Worm (Caenorhabditis elegans) whole organism, late embryonic: ENCODE measurements around the gene F18E9.3.

ENCODE experiments used
- C08G9.2 ChIP-seq: sonication (generic microtip); optimal IDR thresholded peaks from 2 replicates; lab custom pipeline; 2016; ENCODE audit warnings: mild to moderate bottlenecking, missing genetic modification characterization, moderate library complexity, missing compliant biosample characterization
- C38D4.7 ChIP-seq: fragments of 200-800 bp; sonication (Bioruptor generic); optimal IDR thresholded peaks from 2 replicates; lab custom pipeline; 2018; ENCODE audit warnings: mild to moderate bottlenecking, missing genetic modification characterization, moderate library complexity, missing compliant biosample characterization
- K02D7.2 ChIP-seq: sonication (generic microtip); optimal IDR thresholded peaks from 2 replicates; lab custom pipeline; 2017; ENCODE audit warnings: mild to moderate bottlenecking, missing genetic modification characterization, missing compliant biosample characterization
- T23F11.4 ChIP-seq: fragments of 200-800 bp; sonication (Bioruptor generic); optimal IDR thresholded peaks from 2 replicates; lab custom pipeline; 2018; ENCODE audit warnings: mild to moderate bottlenecking, missing genetic modification characterization, missing compliant biosample characterization
- Y22D7AL.16 ChIP-seq: sonication (generic microtip); optimal IDR thresholded peaks from 2 replicates; lab custom pipeline; 2016; ENCODE audit warnings: missing genetic modification characterization, missing compliant biosample characterization
- ama-1 ChIP-seq: fragments of 150-350 bp; optimal IDR thresholded peaks from 2 replicates; lab custom pipeline; 2014
- ceh-14 ChIP-seq: sonication (generic microtip); optimal IDR thresholded peaks from 2 replicates; lab custom pipeline; 2016; ENCODE audit warnings: missing genotype, missing genetic modification characterization, missing compliant biosample characterization
- ceh-18 ChIP-seq: sonication (generic microtip); optimal IDR thresholded peaks from 2 replicates; lab custom pipeline; 2016; ENCODE audit warnings: missing genetic modification characterization, missing compliant biosample characterization
- ceh-19 ChIP-seq: fragments of 200-800 bp; sonication (Bioruptor generic); optimal IDR thresholded peaks from 2 replicates; lab custom pipeline; 2018; ENCODE audit warnings: mild to moderate bottlenecking, missing genetic modification characterization, missing compliant biosample characterization
- ceh-2 ChIP-seq: sonication (generic microtip); optimal IDR thresholded peaks from 2 replicates; lab custom pipeline; 2016; ENCODE audit warnings: missing genotype, missing genetic modification characterization, missing compliant biosample characterization
- ceh-22 ChIP-seq: sonication (generic microtip); optimal IDR thresholded peaks from 2 replicates; lab custom pipeline; 2017; ENCODE audit warnings: missing biosample characterization, missing genetic modification characterization
- ceh-24 ChIP-seq: sonication (generic microtip); optimal IDR thresholded peaks from 2 replicates; lab custom pipeline; 2016; ENCODE audit warnings: mild to moderate bottlenecking, missing genetic modification characterization, missing compliant biosample characterization
- ceh-30 ChIP-seq: fragments of 150-350 bp; optimal IDR thresholded peaks from 2 replicates; lab custom pipeline; 2014; ENCODE audit warnings: missing biosample characterization, missing genetic modification characterization
- ceh-34 ChIP-seq: sonication (generic microtip); optimal IDR thresholded peaks from 2 replicates; lab custom pipeline; 2016; ENCODE audit warnings: mild to moderate bottlenecking, missing genetic modification characterization, missing compliant biosample characterization
- ceh-45 ChIP-seq: fragments of 200-800 bp; sonication (Bioruptor generic); IDR thresholded peaks from 2 replicates; pipeline ENCODE4 v1.3.6; 2022; ENCODE audit warnings: missing genetic modification reagents, missing genetic modification characterization, missing compliant biosample characterization
- ceh-48 ChIP-seq: sonication (generic microtip); optimal IDR thresholded peaks from 2 replicates; lab custom pipeline; 2016; ENCODE audit warnings: missing genetic modification characterization, inconsistent platforms, missing compliant biosample characterization
- ceh-6 ChIP-seq: fragments of 200-800 bp; sonication (Bioruptor generic); optimal IDR thresholded peaks from 2 replicates; lab custom pipeline; 2018; ENCODE audit warnings: mild to moderate bottlenecking, missing genetic modification characterization, missing compliant biosample characterization
- ceh-9 ChIP-seq: sonication (generic microtip); optimal IDR thresholded peaks from 2 replicates; lab custom pipeline; 2016; ENCODE audit warnings: mild to moderate bottlenecking, missing genetic modification characterization, inconsistent platforms, missing compliant biosample characterization
- che-1 ChIP-seq: sonication (generic microtip); optimal IDR thresholded peaks from 2 replicates; lab custom pipeline; 2016; ENCODE audit warnings: mild to moderate bottlenecking, missing genetic modification characterization, missing compliant biosample characterization
- dmd-4 ChIP-seq: sonication (generic microtip); optimal IDR thresholded peaks from 2 replicates; lab custom pipeline; 2016; ENCODE audit warnings: borderline replicate concordance, missing genetic modification characterization, missing compliant biosample characterization
- elt-2 ChIP-seq: sonication (generic microtip); optimal IDR thresholded peaks from 2 replicates; lab custom pipeline; 2016; ENCODE audit warnings: missing genetic modification reagents, missing genetic modification characterization, missing compliant biosample characterization
- elt-4 ChIP-seq: sonication (generic microtip); optimal IDR thresholded peaks from 2 replicates; lab custom pipeline; 2016; ENCODE audit warnings: missing genetic modification characterization, missing compliant biosample characterization
- ets-4 ChIP-seq: sonication (generic microtip); optimal IDR thresholded peaks from 2 replicates; lab custom pipeline; 2016; ENCODE audit warnings: missing genetic modification characterization, missing compliant biosample characterization
- fax-1 ChIP-seq: sonication (generic microtip); optimal IDR thresholded peaks from 2 replicates; lab custom pipeline; 2016; ENCODE audit warnings: missing genotype, missing genetic modification characterization, missing compliant biosample characterization
- fkh-10 ChIP-seq: fragments of 150-350 bp; optimal IDR thresholded peaks from 2 replicates; lab custom pipeline; 2014; ENCODE audit warnings: missing biosample characterization, missing genetic modification reagents, missing genetic modification characterization
- gmeb-2 ChIP-seq: sonication (generic microtip); optimal IDR thresholded peaks from 2 replicates; lab custom pipeline; 2016; ENCODE audit warnings: missing genetic modification characterization, inconsistent platforms, missing compliant biosample characterization
- hlh-13 ChIP-seq: fragments of 200-800 bp; sonication (Bioruptor generic); optimal IDR thresholded peaks from 2 replicates; lab custom pipeline; 2018; ENCODE audit warnings: mild to moderate bottlenecking, missing genetic modification characterization, missing compliant biosample characterization
- hlh-15 ChIP-seq: sonication (generic microtip); optimal IDR thresholded peaks from 2 replicates; lab custom pipeline; 2016; ENCODE audit warnings: missing genetic modification characterization, missing compliant biosample characterization
- hlh-6 ChIP-seq: sonication (generic microtip); optimal IDR thresholded peaks from 2 replicates; lab custom pipeline; 2016; ENCODE audit warnings: missing genotype, missing genetic modification characterization, missing compliant biosample characterization
- madf-2 ChIP-seq: sonication (generic microtip); optimal IDR thresholded peaks from 2 replicates; lab custom pipeline; 2017; ENCODE audit warnings: missing genetic modification characterization, missing compliant biosample characterization
- mec-3 ChIP-seq: sonication (generic microtip); optimal IDR thresholded peaks from 2 replicates; lab custom pipeline; 2016; ENCODE audit warnings: borderline replicate concordance, missing genetic modification characterization, missing compliant biosample characterization
- nhr-11 ChIP-seq: fragments of 150-350 bp; optimal IDR thresholded peaks from 2 replicates; lab custom pipeline; 2014; ENCODE audit warnings: missing biosample characterization, missing genetic modification characterization
- nhr-232 ChIP-seq: sonication (generic microtip); optimal IDR thresholded peaks from 2 replicates; lab custom pipeline; 2016; ENCODE audit warnings: missing genetic modification characterization, missing compliant biosample characterization
- npax-4 ChIP-seq: sonication (generic microtip); optimal IDR thresholded peaks from 2 replicates; lab custom pipeline; 2016; ENCODE audit warnings: missing genetic modification characterization, missing compliant biosample characterization
- pag-3 ChIP-seq: sonication (generic microtip); optimal IDR thresholded peaks from 2 replicates; lab custom pipeline; 2016; ENCODE audit warnings: missing compliant biosample characterization, missing genetic modification characterization, borderline replicate concordance
- pha-2 ChIP-seq: sonication (generic microtip); optimal IDR thresholded peaks from 2 replicates; lab custom pipeline; 2017; ENCODE audit warnings: mild to moderate bottlenecking, missing genetic modification characterization, missing compliant biosample characterization
- pha-4 ChIP-seq: fragments of 150-350 bp; optimal IDR thresholded peaks from 2 replicates; lab custom pipeline; 2018; ENCODE audit warnings: missing biosample characterization, missing genetic modification reagents, missing genetic modification characterization
- pqm-1 ChIP-seq: sonication (generic microtip); optimal IDR thresholded peaks from 2 replicates; lab custom pipeline; 2016; ENCODE audit warnings: missing genetic modification characterization, missing compliant biosample characterization
- pros-1 ChIP-seq: fragments of 150-350 bp; optimal IDR thresholded peaks from 2 replicates; lab custom pipeline; 2014; ENCODE audit warnings: missing biosample characterization, missing genetic modification reagents, missing genetic modification characterization
- ref-2 ChIP-seq: sonication (generic microtip); optimal IDR thresholded peaks from 2 replicates; lab custom pipeline; 2016; ENCODE audit warnings: missing genetic modification characterization, missing compliant biosample characterization
- sdc-2 ChIP-seq: sonication (generic microtip); optimal IDR thresholded peaks from 2 replicates; lab custom pipeline; 2016; ENCODE audit warnings: missing genotype, missing genetic modification characterization, missing compliant biosample characterization
- tbx-7 ChIP-seq: sonication (generic microtip); optimal IDR thresholded peaks from 2 replicates; lab custom pipeline; 2016; ENCODE audit warnings: missing genotype, missing genetic modification characterization, missing compliant biosample characterization
- ttx-3 ChIP-seq: sonication (generic microtip); optimal IDR thresholded peaks from 2 replicates; lab custom pipeline; 2016; ENCODE audit warnings: missing genetic modification reagents, missing genetic modification characterization, missing compliant biosample characterization
- unc-42 ChIP-seq: sonication (generic microtip); optimal IDR thresholded peaks from 2 replicates; lab custom pipeline; 2016; ENCODE audit warnings: missing genotype, missing genetic modification characterization, missing compliant biosample characterization
- unc-55 ChIP-seq: sonication (generic microtip); optimal IDR thresholded peaks from 2 replicates; lab custom pipeline; 2017; ENCODE audit warnings: missing biosample characterization, missing genetic modification reagents, missing genetic modification characterization
- unc-86 ChIP-seq: sonication (generic microtip); optimal IDR thresholded peaks from 2 replicates; lab custom pipeline; 2016; ENCODE audit warnings: missing genetic modification characterization, missing compliant biosample characterization
- zip-5 ChIP-seq: sonication (generic microtip); optimal IDR thresholded peaks from 2 replicates; lab custom pipeline; 2016; ENCODE audit warnings: missing genetic modification characterization, missing compliant biosample characterization
- ztf-16 ChIP-seq: sonication (generic microtip); optimal IDR thresholded peaks from 2 replicates; lab custom pipeline; 2017; ENCODE audit warnings: missing genetic modification characterization, missing compliant biosample characterization

Gene F18E9.3

DNA sequence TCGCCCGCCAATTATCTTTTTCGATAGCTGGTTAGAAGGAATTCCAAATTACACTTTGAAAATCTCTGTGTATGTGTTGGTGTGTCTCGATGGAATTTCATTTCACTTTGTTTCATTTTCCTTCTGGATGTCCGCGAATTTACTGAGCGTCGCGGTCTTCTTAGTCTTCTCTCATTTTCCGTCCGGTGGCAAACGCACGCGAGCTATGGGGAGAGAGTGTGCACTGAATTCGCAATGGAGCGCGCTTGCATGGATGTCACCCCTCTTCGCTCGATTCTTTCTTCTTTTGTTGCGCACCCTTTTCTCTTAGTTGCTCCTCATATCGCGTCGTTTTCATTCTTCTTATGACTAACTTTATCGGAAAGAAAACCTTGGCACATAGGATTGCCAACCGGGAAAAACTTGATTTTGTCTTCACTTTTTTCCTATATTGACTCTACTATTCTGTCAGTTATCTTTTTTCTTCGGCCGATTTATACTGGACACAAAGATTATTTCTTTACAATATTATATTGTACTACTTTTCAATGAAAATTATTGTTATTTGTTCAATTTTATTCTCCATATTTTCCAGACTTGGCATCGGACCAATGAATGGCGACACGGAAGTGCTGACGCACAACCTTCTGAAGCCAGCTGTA, 34.1 kb upstream of the F18E9.3 start, which contains the start of gene dhhc-14 (continued):
- peak; percentile 63 for TF ChIP-seq sdc-2 (tag; lab: Kevin White, UChicago)

DNA sequence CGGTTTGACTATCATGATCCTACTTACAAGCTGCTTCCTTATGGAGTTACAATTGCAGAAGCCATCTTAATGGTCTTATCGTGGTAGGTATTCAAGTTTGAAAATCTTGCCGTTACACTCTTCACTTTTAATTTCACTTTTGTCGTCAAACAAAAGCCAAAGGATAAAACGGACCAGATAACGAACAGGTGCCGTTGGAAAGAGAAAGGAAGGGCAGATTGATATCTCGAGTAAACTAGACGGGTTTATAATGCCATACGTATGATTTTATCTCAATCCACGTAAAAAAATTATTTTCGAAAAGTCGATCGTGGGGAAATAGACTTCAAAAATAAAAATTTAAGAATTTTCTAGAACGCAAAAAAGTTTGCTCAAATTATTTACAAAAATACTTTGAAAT, 31.9 kb upstream of the F18E9.3 start:
- TF ChIP-seq gmeb-2 (tag; lab: Kevin White, UChicago) (no peak), dmd-4 (tag; lab: Kevin White, UChicago) (no peak), fax-1 (tag; lab: Kevin White, UChicago) (no peak), elt-2 (tag; lab: Kevin White, UChicago) (no peak), ceh-22 (no peak), C08G9.2 (tag; lab: Kevin White, UChicago) (no peak), hlh-13 (GFP tag; lab: Kevin White, UChicago) (no peak), ceh-6 (no peak), hlh-15 (tag; lab: Kevin White, UChicago) (no peak), unc-86 (tag; lab: Kevin White, UChicago) (no peak), pha-2 (tag; lab: Kevin White, UChicago) (no peak), ref-2 (no peak), hlh-6 (tag; lab: Kevin White, UChicago) (no peak), zip-5 (tag; lab: Kevin White, UChicago) (no peak), ztf-16 (tag; lab: Kevin White, UChicago) (no peak), ceh-34 (tag; lab: Kevin White, UChicago) (no peak)

DNA sequence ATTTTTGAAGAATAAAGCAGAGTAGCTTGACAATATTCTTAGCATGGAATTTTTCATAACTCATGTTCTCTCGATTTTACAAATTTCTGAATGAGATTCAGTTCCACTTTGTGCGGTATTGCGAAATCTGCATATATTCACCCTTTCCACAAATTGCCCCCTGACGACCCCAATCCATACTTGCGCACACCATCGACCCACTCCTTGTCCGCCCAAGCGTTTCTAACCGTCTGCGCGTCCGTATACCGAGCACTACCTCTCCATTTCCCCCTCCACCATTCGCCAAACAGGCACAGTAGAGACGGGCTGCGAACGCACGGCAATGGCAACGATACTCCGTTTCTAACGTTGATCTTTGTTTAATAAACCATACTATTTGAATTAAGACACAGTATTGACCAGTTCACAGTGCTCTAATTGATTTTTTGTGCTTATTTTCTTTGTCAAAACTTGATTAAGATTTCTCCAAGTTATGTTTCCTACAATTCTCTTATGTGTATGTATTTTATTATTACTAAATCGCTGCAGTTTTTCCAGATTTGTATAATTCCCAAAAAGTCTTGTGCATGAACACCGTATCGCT, 29.2 kb upstream of the F18E9.3 start, which contains the start of gene utx-1:
Gene utx-1, plus strand, starts transcription at position 533 of the 583 bp plus-strand sequence.
- TF ChIP-seq fkh-10 = no peak
- no peak for TF ChIP-seq elt-4
- no peak for TF ChIP-seq ceh-18 (tag; lab: Kevin White, UChicago)
- TF ChIP-seq ceh-6 = no peak
- peak; percentile 13 for TF ChIP-seq elt-2 (tag; lab: Kevin White, UChicago)
- no peak for TF ChIP-seq ceh-19 (GFP tag; lab: Kevin White, UChicago)
- no peak for TF ChIP-seq ttx-3
- TF ChIP-seq ceh-30 (tag; lab: Kevin White, UChicago) = no peak
- no peak for TF ChIP-seq pqm-1
- no peak for TF ChIP-seq C38D4.7 (GFP tag; lab: Kevin White, UChicago)
- no peak for TF ChIP-seq npax-4 (tag; lab: Kevin White, UChicago)
- TF ChIP-seq ceh-2 (tag; lab: Kevin White, UChicago) = peak; percentile 35
- TF ChIP-seq pag-3 (tag; lab: Kevin White, UChicago) = no peak
- TF ChIP-seq madf-2 = no peak
- no peak for TF ChIP-seq ama-1 (lab: Kevin White, UChicago)
- TF ChIP-seq ceh-45 (GFP tag; lab: Robert Waterston, UW) = no peak
- peak; percentile 24 for TF ChIP-seq unc-55 (GFP tag; lab: Kevin White, UChicago)
- TF ChIP-seq K02D7.2 = no peak
- TF ChIP-seq C08G9.2 (tag; lab: Kevin White, UChicago) = no peak
- TF ChIP-seq mec-3 (tag; lab: Kevin White, UChicago) = no peak
- peak; percentile 39 for TF ChIP-seq ceh-48 (tag; lab: Kevin White, UChicago)
- TF ChIP-seq pha-4 (tag; lab: Kevin White, UChicago) = no peak
- TF ChIP-seq tbx-7 (tag; lab: Kevin White, UChicago) = no peak
- no peak for TF ChIP-seq nhr-232 (tag; lab: Kevin White, UChicago)
- TF ChIP-seq zip-5 (tag; lab: Kevin White, UChicago) = no peak
- TF ChIP-seq T23F11.4 (GFP tag; lab: Kevin White, UChicago) = no peak
- no peak for TF ChIP-seq ceh-24 (tag; lab: Kevin White, UChicago)
- TF ChIP-seq fax-1 (tag; lab: Kevin White, UChicago) = no peak
- TF ChIP-seq ztf-16 (tag; lab: Kevin White, UChicago) = peak; percentile 19
- peak; percentile 68 for TF ChIP-seq sdc-2 (tag; lab: Kevin White, UChicago)
- TF ChIP-seq Y22D7AL.16 (tag; lab: Kevin White, UChicago) = no peak
- TF ChIP-seq ets-4 = no peak
- no peak for TF ChIP-seq che-1 (tag; lab: Kevin White, UChicago)
- no peak for TF ChIP-seq ceh-9 (tag; lab: Kevin White, UChicago)
- peak; percentile 57 for TF ChIP-seq hlh-6 (tag; lab: Kevin White, UChicago)
- TF ChIP-seq gmeb-2 (tag; lab: Kevin White, UChicago) = no peak
- TF ChIP-seq nhr-11 = no peak
- peak; percentile 17 for TF ChIP-seq ceh-14
- TF ChIP-seq unc-42 = peak; percentile 42
- TF ChIP-seq pros-1 (tag; lab: Kevin White, UChicago) = no peak
